Worm (Caenorhabditis elegans): ENCODE results near the gene str-217.

- TF ChIP-seq B0310.2 (tag; optimal IDR thresholded peaks at IDR 0.05) (no peak), flt-1 (GFP tag; IDR thresholded peaks at IDR 0.05) (no peak), F13C5.2 (tag; optimal IDR thresholded peaks at IDR 0.05) (no peak), tbx-37 (GFP tag; conservative IDR thresholded peaks at IDR 0.05) (no peak), ama-1 (optimal IDR thresholded peaks at IDR 0.05) (no peak), aly-1 (tag; optimal IDR thresholded peaks at IDR 0.05) (no peak), tbx-11 (GFP tag; IDR thresholded peaks at IDR 0.05) (no peak), hmbx-1 (tag; optimal IDR thresholded peaks at IDR 0.05) (no peak), scrt-1 (GFP tag; IDR thresholded peaks at IDR 0.05) (no peak), hnd-1 (tag; optimal IDR thresholded peaks at IDR 0.05) (no peak), ets-7 (tag; optimal IDR thresholded peaks at IDR 0.05) (no peak), ceh-36 (tag; optimal IDR thresholded peaks at IDR 0.05) (no peak), hmg-4 (GFP tag; optimal IDR thresholded peaks at IDR 0.05) (no peak), sea-1 (GFP tag; conservative IDR thresholded peaks at IDR 0.05) (no peak)
Observed at ce11 chrV:17016787-17017186, 16.7 kb upstream of the str-217 start, which contains the start of gene srh-97.

Data from whole organism, early embryonic.